Worm (Caenorhabditis elegans): ENCODE results near the gene D1005.10.

Gene D1005.10

DNA sequence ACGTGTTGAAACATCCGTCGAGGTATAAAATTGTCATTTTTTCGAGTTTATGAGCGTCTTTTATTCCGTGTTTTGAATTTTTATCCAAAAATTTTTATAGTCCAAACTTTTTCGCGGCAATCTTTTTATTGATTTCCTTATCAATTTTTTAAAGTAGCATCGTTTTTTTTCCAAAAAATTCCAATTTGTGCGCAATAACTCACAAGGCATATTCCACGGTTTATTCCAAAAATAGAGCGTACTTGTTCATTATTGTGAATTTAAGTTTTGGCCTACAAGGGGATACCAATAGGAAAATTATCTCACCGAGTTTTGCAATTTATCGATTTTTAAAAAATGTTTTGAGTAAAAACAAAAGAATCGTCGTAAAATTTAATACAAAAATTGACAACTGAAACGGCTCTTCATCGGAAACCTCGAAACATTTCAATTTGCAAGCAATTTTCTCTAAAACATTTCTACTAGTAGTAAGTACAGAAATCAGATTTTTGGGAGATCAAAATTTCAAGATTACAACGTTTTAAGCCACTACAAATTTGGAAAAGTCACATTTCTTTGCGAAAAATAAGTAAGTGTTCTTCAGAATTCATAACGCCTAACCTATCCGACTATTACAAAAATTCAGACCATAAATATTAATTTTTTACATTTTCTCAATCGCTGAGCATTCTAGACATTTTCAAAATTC lies 42.3 kb downstream of the D1005.10 start:
- TF ChIP-seq ama-1 (optimal IDR thresholded peaks at IDR 0.05) = no peak
- no peak for TF ChIP-seq nhr-11 (tag; optimal IDR thresholded peaks at IDR 0.05)
- no peak for TF ChIP-seq pha-4 (tag; optimal IDR thresholded peaks at IDR 0.05)
- TF ChIP-seq sea-2 (GFP tag; optimal IDR thresholded peaks at IDR 0.05) = no peak
- TF ChIP-seq ZK546.5 (tag; optimal IDR thresholded peaks at IDR 0.05) = no peak
- no peak for TF ChIP-seq egl-5 (tag; optimal IDR thresholded peaks at IDR 0.05)
- peak; percentile 34 for TF ChIP-seq elt-2 (tag; optimal IDR thresholded peaks at IDR 0.05)
- no peak for TF ChIP-seq mml-1 (tag; optimal IDR thresholded peaks at IDR 0.05)
- no peak for TF ChIP-seq lsy-12 (tag; optimal IDR thresholded peaks at IDR 0.05)
- no peak for TF ChIP-seq snpc-4 (tag; optimal IDR thresholded peaks at IDR 0.05)
- TF ChIP-seq unc-62 (GFP tag; optimal IDR thresholded peaks at IDR 0.05) = no peak
- no peak for TF ChIP-seq pqm-1 (tag; optimal IDR thresholded peaks at IDR 0.05)
- no peak for TF ChIP-seq elt-1 (tag; optimal IDR thresholded peaks at IDR 0.05)
- no peak for TF ChIP-seq egl-27 (tag; optimal IDR thresholded peaks at IDR 0.05)
- peak; percentile 21 for TF ChIP-seq nhr-23 (tag; optimal IDR thresholded peaks at IDR 0.05)
- no peak for TF ChIP-seq ceh-16 (tag; optimal IDR thresholded peaks at IDR 0.05)
- TF ChIP-seq ceh-28 (tag; optimal IDR thresholded peaks at IDR 0.05) = peak; percentile 28
- no peak for TF ChIP-seq nhr-12 (tag; optimal IDR thresholded peaks at IDR 0.05)
- no peak for TF ChIP-seq ceh-82 (tag; optimal IDR thresholded peaks at IDR 0.05)
- no peak for TF ChIP-seq hmg-11 (tag; optimal IDR thresholded peaks at IDR 0.05)
- no peak for TF ChIP-seq tbx-2 (tag; optimal IDR thresholded peaks at IDR 0.05)
- TF ChIP-seq unc-39 (tag; optimal IDR thresholded peaks at IDR 0.05) = no peak
- TF ChIP-seq daf-12 (tag; optimal IDR thresholded peaks at IDR 0.05) = no peak

- TF ChIP-seq eor-1 (tag; optimal IDR thresholded peaks at IDR 0.05) = no peak
- no peak for TF ChIP-seq nhr-237 (tag; optimal IDR thresholded peaks at IDR 0.05)
- no peak for TF ChIP-seq daf-12 (tag; optimal IDR thresholded peaks at IDR 0.05)
- no peak for TF ChIP-seq skn-1 (tag; optimal IDR thresholded peaks at IDR 0.05)
- TF ChIP-seq elt-1 (tag; optimal IDR thresholded peaks at IDR 0.05) = no peak
- no peak for TF ChIP-seq aly-2 (tag; optimal IDR thresholded peaks at IDR 0.05)
- TF ChIP-seq ceh-16 (tag; optimal IDR thresholded peaks at IDR 0.05) = no peak
- TF ChIP-seq ZK546.5 (tag; optimal IDR thresholded peaks at IDR 0.05) = no peak
- TF ChIP-seq unc-62 (GFP tag; optimal IDR thresholded peaks at IDR 0.05) = no peak
- TF ChIP-seq nhr-76 (tag; optimal IDR thresholded peaks at IDR 0.05) = no peak
- TF ChIP-seq ztf-4 (tag; optimal IDR thresholded peaks at IDR 0.05) = no peak
- TF ChIP-seq ceh-9 (tag; optimal IDR thresholded peaks at IDR 0.05) = no peak
Measured at ce11 chrX:1441602-1442183, 44.3 kb downstream of the D1005.10 start.

DNA sequence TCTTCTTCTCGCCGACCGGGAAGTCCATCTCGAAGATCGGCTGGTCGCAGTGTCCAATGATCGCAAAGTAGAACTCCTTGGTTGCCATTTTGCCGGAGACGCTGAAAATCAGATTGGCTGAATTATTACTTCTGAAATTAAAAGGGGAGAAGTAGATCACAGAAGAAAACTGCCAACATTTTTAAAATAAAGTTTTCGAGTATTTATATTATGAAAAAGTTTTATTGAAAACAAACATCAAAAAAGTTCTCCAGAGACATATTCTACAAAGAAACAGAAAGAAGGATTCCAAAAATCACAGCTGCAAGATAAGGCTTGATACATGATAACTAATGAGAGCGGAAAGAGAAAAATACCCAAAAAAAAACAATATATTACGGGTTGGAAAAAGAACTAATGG lies 45.8 kb downstream of the D1005.10 start, which contains the start of gene sedl-1:
Gene sedl-1 (minus strand): TSS at position 101 of the 400 bp plus-strand sequence.
- TF ChIP-seq ZK546.5 (tag; optimal IDR thresholded peaks at IDR 0.05) = no peak
- no peak for TF ChIP-seq nhr-237 (tag; optimal IDR thresholded peaks at IDR 0.05)
- no peak for TF ChIP-seq aly-2 (tag; optimal IDR thresholded peaks at IDR 0.05)
- no peak for TF ChIP-seq nhr-23 (tag; optimal IDR thresholded peaks at IDR 0.05)
- no peak for TF ChIP-seq nhr-25 (tag; optimal IDR thresholded peaks at IDR 0.05)
- TF ChIP-seq jun-1 (tag; optimal IDR thresholded peaks at IDR 0.05) = no peak
- TF ChIP-seq fos-1 (tag; optimal IDR thresholded peaks at IDR 0.05) = no peak
- TF ChIP-seq daf-12 (tag; optimal IDR thresholded peaks at IDR 0.05) = no peak

DNA sequence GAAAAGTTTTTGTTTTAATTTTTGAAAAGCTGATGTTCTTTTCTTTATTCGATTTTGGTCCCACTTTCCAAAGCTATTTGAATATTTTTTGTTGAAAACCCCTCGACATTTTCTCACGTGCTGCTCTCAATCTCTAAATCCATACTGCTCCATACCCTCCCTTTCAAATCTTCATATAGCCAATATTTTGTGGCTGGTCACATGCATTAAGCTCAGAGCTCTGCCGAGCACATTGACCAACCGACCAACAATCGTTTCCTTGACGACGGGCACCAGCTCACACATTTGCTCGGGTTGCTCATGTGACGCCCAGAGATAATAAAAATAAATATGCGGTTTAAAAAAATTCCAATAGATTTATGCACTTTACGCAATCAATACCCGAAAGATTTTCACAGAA lies 47.1 kb downstream of the D1005.10 start:
- TF ChIP-seq ceh-9 (tag; optimal IDR thresholded peaks at IDR 0.05) (no peak), ceh-82 (tag; optimal IDR thresholded peaks at IDR 0.05) (no peak), elt-2 (tag; optimal IDR thresholded peaks at IDR 0.05) (no peak), skn-1 (tag; optimal IDR thresholded peaks at IDR 0.05) (no peak), ztf-4 (tag; optimal IDR thresholded peaks at IDR 0.05) (no peak), fkh-10 (GFP tag; optimal IDR thresholded peaks at IDR 0.05) (peak; percentile 16), mml-1 (tag; optimal IDR thresholded peaks at IDR 0.05) (no peak), elt-3 (tag; optimal IDR thresholded peaks at IDR 0.05) (no peak), nhr-67 (tag; optimal IDR thresholded peaks at IDR 0.05) (no peak), ceh-28 (tag; optimal IDR thresholded peaks at IDR 0.05) (peak; percentile 7), nhr-43 (tag; optimal IDR thresholded peaks at IDR 0.05; ENCODE audit: poor library complexity, severe bottlenecking) (no peak), unc-62 (GFP tag; optimal IDR thresholded peaks at IDR 0.05) (no peak), ceh-16 (tag; optimal IDR thresholded peaks at IDR 0.05) (no peak), nhr-23 (tag; optimal IDR thresholded peaks at IDR 0.05) (no peak), nhr-12 (tag; optimal IDR thresholded peaks at IDR 0.05) (no peak), lsy-12 (tag; optimal IDR thresholded peaks at IDR 0.05) (no peak), fos-1 (tag; optimal IDR thresholded peaks at IDR 0.05) (no peak), zag-1 (tag; optimal IDR thresholded peaks at IDR 0.05) (no peak), ZK546.5 (tag; optimal IDR thresholded peaks at IDR 0.05) (no peak), eor-1 (tag; optimal IDR thresholded peaks at IDR 0.05) (no peak), nfya-1 (tag; optimal IDR thresholded peaks at IDR 0.05; ENCODE audit: insufficient read depth) (no peak), mdl-1 (tag; optimal IDR thresholded peaks at IDR 0.05) (peak; percentile 7)
